Worm (Caenorhabditis elegans): Measurements from ENCODE around the gene sdz-9.

Gene sdz-9

DNA sequence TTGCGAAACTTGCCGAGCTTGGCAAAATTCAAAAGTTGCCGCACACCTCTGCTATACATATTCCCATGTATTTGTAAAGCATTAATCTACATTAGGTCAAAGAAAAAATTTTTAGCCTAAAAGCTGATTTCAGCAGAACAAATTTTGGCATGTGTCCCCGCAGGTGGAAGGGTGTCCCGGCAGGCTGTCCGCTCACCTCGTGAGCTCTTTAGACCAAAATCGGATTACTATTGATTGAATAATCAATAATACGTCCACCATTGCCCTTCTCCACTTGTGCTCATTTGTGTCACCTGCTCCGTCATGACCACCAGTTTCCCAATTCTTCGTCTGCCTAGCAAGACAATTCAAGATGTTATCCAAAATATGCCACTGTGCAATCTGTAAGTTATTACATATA is 15.0 kb downstream of the sdz-9 start, which contains the start of gene fbxb-107:
fbxb-107 (plus strand) TSS at position 297 of the 400 bp plus-strand sequence.
- TF ChIP-seq elt-3 (tag; optimal IDR thresholded peaks at IDR 0.05) (no peak), ztf-11 (tag; optimal IDR thresholded peaks at IDR 0.05) (no peak), nhr-6 (tag; optimal IDR thresholded peaks at IDR 0.05) (no peak), nhr-12 (tag; optimal IDR thresholded peaks at IDR 0.05) (no peak), ZK546.5 (tag; optimal IDR thresholded peaks at IDR 0.05) (no peak), unc-55 (GFP tag; optimal IDR thresholded peaks at IDR 0.05) (no peak), lin-13 (GFP tag; optimal IDR thresholded peaks at IDR 0.05) (no peak), Y55F3AM.14 (GFP tag; optimal IDR thresholded peaks at IDR 0.05) (no peak), egl-27 (tag; optimal IDR thresholded peaks at IDR 0.05) (no peak), ztf-1 (GFP tag; conservative IDR thresholded peaks at IDR 0.05) (no peak)

DNA sequence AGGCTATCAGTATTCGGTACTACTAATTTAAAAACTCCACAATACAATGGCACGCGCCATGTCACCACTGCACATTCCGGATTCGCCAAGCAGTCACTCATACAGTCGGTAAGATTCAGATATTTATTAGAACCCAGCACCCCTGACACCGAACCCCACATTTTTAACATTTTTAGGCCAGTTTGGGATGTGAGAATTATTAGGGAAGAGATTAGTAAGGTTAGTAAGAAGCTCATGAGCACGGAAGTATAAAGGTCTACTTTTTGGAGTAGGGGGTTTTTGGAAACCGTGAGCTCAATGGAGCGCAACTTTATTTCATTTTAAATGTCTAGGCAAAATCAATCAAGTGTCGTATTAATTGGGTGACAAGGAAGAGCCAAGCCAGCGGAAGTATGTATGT is 15.5 kb downstream of the sdz-9 start, which contains the start of gene F29A7.8:
F29A7.8 (minus strand) TSS at position 101 of the 400 bp plus-strand sequence.
- TF ChIP-seq ceh-82 (tag; optimal IDR thresholded peaks at IDR 0.05) (no peak), mdl-1 (tag; optimal IDR thresholded peaks at IDR 0.05) (no peak), nhr-21 (tag; optimal IDR thresholded peaks at IDR 0.05) (no peak), ZK546.5 (tag; optimal IDR thresholded peaks at IDR 0.05) (no peak), dmd-4 (tag; optimal IDR thresholded peaks at IDR 0.05) (no peak), nhr-6 (tag; optimal IDR thresholded peaks at IDR 0.05) (no peak), sem-4 (tag; optimal IDR thresholded peaks at IDR 0.05) (no peak), nhr-77 (tag; optimal IDR thresholded peaks at IDR 0.05) (no peak), nhr-11 (tag; optimal IDR thresholded peaks at IDR 0.05) (no peak), mbf-1 (tag; optimal IDR thresholded peaks at IDR 0.05) (no peak), nhr-129 (tag; optimal IDR thresholded peaks at IDR 0.05) (no peak), fos-1 (tag; optimal IDR thresholded peaks at IDR 0.05) (no peak), skn-1 (tag; optimal IDR thresholded peaks at IDR 0.05) (no peak), nhr-237 (tag; optimal IDR thresholded peaks at IDR 0.05) (no peak), Y55F3AM.14 (GFP tag; optimal IDR thresholded peaks at IDR 0.05) (no peak), egl-27 (tag; optimal IDR thresholded peaks at IDR 0.05) (no peak), nhr-25 (tag; optimal IDR thresholded peaks at IDR 0.05) (no peak), ztf-1 (GFP tag; conservative IDR thresholded peaks at IDR 0.05) (no peak)

- no peak for TF ChIP-seq Y55F3AM.14 (GFP tag; optimal IDR thresholded peaks at IDR 0.05)
- no peak for TF ChIP-seq nhr-6 (tag; optimal IDR thresholded peaks at IDR 0.05)
- no peak for TF ChIP-seq nhr-25 (tag; optimal IDR thresholded peaks at IDR 0.05)
- TF ChIP-seq nhr-23 (tag; optimal IDR thresholded peaks at IDR 0.05): no peak
- no peak for TF ChIP-seq ztf-11 (tag; optimal IDR thresholded peaks at IDR 0.05)
- TF ChIP-seq nhr-129 (tag; optimal IDR thresholded peaks at IDR 0.05): no peak
- no peak for TF ChIP-seq unc-62 (GFP tag; optimal IDR thresholded peaks at IDR 0.05)
- no peak for TF ChIP-seq dmd-4 (tag; optimal IDR thresholded peaks at IDR 0.05)
- no peak for TF ChIP-seq nhr-237 (tag; optimal IDR thresholded peaks at IDR 0.05)
- TF ChIP-seq nhr-11 (tag; optimal IDR thresholded peaks at IDR 0.05): no peak
- TF ChIP-seq ama-1 (optimal IDR thresholded peaks at IDR 0.05): no peak
- TF ChIP-seq nhr-21 (tag; optimal IDR thresholded peaks at IDR 0.05): no peak
- no peak for TF ChIP-seq mbf-1 (tag; optimal IDR thresholded peaks at IDR 0.05)
- no peak for TF ChIP-seq F13H6.1 (tag; optimal IDR thresholded peaks at IDR 0.05)
- no peak for TF ChIP-seq unc-39 (tag; optimal IDR thresholded peaks at IDR 0.05)
- no peak for TF ChIP-seq lin-39 (tag; optimal IDR thresholded peaks at IDR 0.05)
- no peak for TF ChIP-seq aly-2 (tag; optimal IDR thresholded peaks at IDR 0.05)
These were observed 17.1 kb downstream of the sdz-9 start for ce11 chrII:2756351-2756750.

DNA sequence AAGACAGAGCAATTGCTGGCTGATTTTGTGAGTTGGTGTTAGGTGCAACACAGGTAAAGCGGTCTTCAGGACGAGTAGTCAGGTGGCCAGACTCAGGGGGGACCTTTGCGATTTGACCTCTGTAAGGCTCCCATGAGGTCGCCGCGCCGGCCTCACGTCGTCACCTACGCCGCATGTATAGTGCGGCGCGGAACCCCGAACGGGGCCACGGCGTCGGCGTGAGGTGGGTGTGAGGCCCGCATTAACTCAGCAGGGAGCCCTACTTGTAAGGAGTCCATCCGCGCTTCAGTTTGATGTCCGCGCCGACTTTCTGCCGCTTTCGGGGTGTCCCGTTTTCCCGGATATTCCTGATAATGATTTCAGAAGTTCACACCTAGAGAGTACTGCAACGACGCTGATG is 18.8 kb downstream of the sdz-9 start:
- TF ChIP-seq F13H6.1 (tag; optimal IDR thresholded peaks at IDR 0.05) (no peak), zag-1 (tag; optimal IDR thresholded peaks at IDR 0.05) (no peak), alr-1 (tag; optimal IDR thresholded peaks at IDR 0.05) (no peak), elt-3 (tag; optimal IDR thresholded peaks at IDR 0.05) (no peak), Y55F3AM.14 (GFP tag; optimal IDR thresholded peaks at IDR 0.05) (no peak), nhr-11 (tag; optimal IDR thresholded peaks at IDR 0.05) (no peak), nhr-12 (tag; optimal IDR thresholded peaks at IDR 0.05) (no peak), nhr-21 (tag; optimal IDR thresholded peaks at IDR 0.05) (no peak), crh-2 (tag; optimal IDR thresholded peaks at IDR 0.05) (no peak), nhr-10 (tag; optimal IDR thresholded peaks at IDR 0.05) (no peak), ztf-11 (tag; optimal IDR thresholded peaks at IDR 0.05) (no peak), lin-11 (tag; optimal IDR thresholded peaks at IDR 0.05) (no peak), C34F6.9 (tag; optimal IDR thresholded peaks at IDR 0.05) (no peak), nhr-6 (tag; optimal IDR thresholded peaks at IDR 0.05) (no peak), lin-13 (GFP tag; optimal IDR thresholded peaks at IDR 0.05) (no peak), skn-1 (tag; optimal IDR thresholded peaks at IDR 0.05) (no peak), ztf-1 (GFP tag; conservative IDR thresholded peaks at IDR 0.05) (no peak), lin-39 (tag; optimal IDR thresholded peaks at IDR 0.05) (no peak)
